Worm (Caenorhabditis elegans): ENCODE measurements around the gene Y22D7AR.14.

- TF ChIP-seq cog-1 (tag; optimal IDR thresholded peaks at IDR 0.05): no peak
- no peak for TF ChIP-seq klf-2 (GFP tag; conservative IDR thresholded peaks at IDR 0.05)
- TF ChIP-seq tab-1 (GFP tag; IDR thresholded peaks at IDR 0.05): no peak
- TF ChIP-seq ztf-23 (GFP tag; IDR thresholded peaks at IDR 0.05): no peak
- no peak for TF ChIP-seq flt-1 (GFP tag; IDR thresholded peaks at IDR 0.05)
- TF ChIP-seq T22C8.4 (GFP tag; IDR thresholded peaks at IDR 0.05): no peak
- no peak for TF ChIP-seq ztf-29 (GFP tag; IDR thresholded peaks at IDR 0.05)
Observed at ce11 chrIII:1674760-1675159, 15.1 kb downstream of the Y22D7AR.14 start.
